Worm (Caenorhabditis elegans): ENCODE measurements around the gene rpl-39.

rpl-39 gene

ce11 chrV:7785885-7786284 is 10.0 kb upstream of the rpl-39 start:
- no peak for TF ChIP-seq Y55F3AM.14 (GFP tag; optimal IDR thresholded peaks at IDR 0.05)
- TF ChIP-seq skn-1 (tag; optimal IDR thresholded peaks at IDR 0.05): no peak
- no peak for TF ChIP-seq snpc-4 (tag; optimal IDR thresholded peaks at IDR 0.05)
- no peak for TF ChIP-seq mdl-1 (tag; optimal IDR thresholded peaks at IDR 0.05)
- no peak for TF ChIP-seq lin-13 (GFP tag; optimal IDR thresholded peaks at IDR 0.05)
- no peak for TF ChIP-seq nhr-77 (tag; optimal IDR thresholded peaks at IDR 0.05)
- TF ChIP-seq R02D3.7 (tag; optimal IDR thresholded peaks at IDR 0.05): no peak
- TF ChIP-seq alr-1 (tag; optimal IDR thresholded peaks at IDR 0.05): no peak
- no peak for TF ChIP-seq egl-27 (tag; optimal IDR thresholded peaks at IDR 0.05)
- no peak for TF ChIP-seq nhr-11 (tag; optimal IDR thresholded peaks at IDR 0.05)

ce11 chrV:7785117-7785516 is 9.2 kb upstream of the rpl-39 start, which contains the start of gene C26F1.1:
Gene C26F1.1, plus strand, starts transcription at chrV:7785417.
- TF ChIP-seq lin-39 (tag; optimal IDR thresholded peaks at IDR 0.05) (no peak), ceh-82 (tag; optimal IDR thresholded peaks at IDR 0.05) (no peak), blmp-1 (tag; optimal IDR thresholded peaks at IDR 0.05; ENCODE audit: insufficient read depth) (no peak), lsy-2 (tag; optimal IDR thresholded peaks at IDR 0.05) (no peak), skn-1 (tag; optimal IDR thresholded peaks at IDR 0.05) (no peak), zag-1 (tag; optimal IDR thresholded peaks at IDR 0.05) (no peak), fos-1 (tag; optimal IDR thresholded peaks at IDR 0.05) (no peak), unc-55 (GFP tag; optimal IDR thresholded peaks at IDR 0.05) (no peak), nhr-12 (tag; optimal IDR thresholded peaks at IDR 0.05) (no peak), F13H6.1 (tag; optimal IDR thresholded peaks at IDR 0.05) (no peak), ZK546.5 (tag; optimal IDR thresholded peaks at IDR 0.05) (no peak), nhr-11 (tag; optimal IDR thresholded peaks at IDR 0.05) (no peak), peb-1 (tag; optimal IDR thresholded peaks at IDR 0.05) (no peak), ama-1 (optimal IDR thresholded peaks at IDR 0.05) (no peak)

DNA sequence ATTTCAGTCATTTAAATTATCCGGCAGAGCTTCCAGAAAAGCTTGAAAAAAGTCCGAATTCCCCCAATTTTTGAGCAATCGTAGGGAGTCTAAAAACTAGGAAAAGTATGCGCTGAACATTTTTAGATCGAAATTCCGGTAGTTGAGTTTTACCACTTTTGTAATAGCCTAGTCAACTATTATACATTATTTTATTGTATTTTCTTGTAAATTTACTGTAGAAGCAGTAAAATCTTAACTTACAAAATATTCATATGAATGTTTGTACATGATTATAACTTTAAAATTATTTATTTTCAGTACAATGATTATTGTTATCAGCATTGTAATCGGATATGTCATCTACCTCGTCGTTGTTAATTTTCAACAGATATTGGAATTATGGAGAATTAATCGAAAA is 5.6 kb upstream of the rpl-39 start, which contains the start of gene cyp-32A1:
TSS of gene cyp-32A1 (plus strand) at position 301 of the 400 bp plus-strand sequence.
- TF ChIP-seq fos-1 (tag; optimal IDR thresholded peaks at IDR 0.05): no peak
- TF ChIP-seq C34F6.9 (tag; optimal IDR thresholded peaks at IDR 0.05): no peak
- no peak for TF ChIP-seq ztf-11 (tag; optimal IDR thresholded peaks at IDR 0.05)
- TF ChIP-seq lin-13 (GFP tag; optimal IDR thresholded peaks at IDR 0.05): no peak
- no peak for TF ChIP-seq nhr-25 (tag; optimal IDR thresholded peaks at IDR 0.05)
- TF ChIP-seq crh-2 (tag; optimal IDR thresholded peaks at IDR 0.05): no peak
- no peak for TF ChIP-seq nhr-129 (tag; optimal IDR thresholded peaks at IDR 0.05)
- TF ChIP-seq aly-2 (tag; optimal IDR thresholded peaks at IDR 0.05): no peak
- no peak for TF ChIP-seq nhr-6 (tag; optimal IDR thresholded peaks at IDR 0.05)
- TF ChIP-seq ztf-4 (tag; optimal IDR thresholded peaks at IDR 0.05): no peak
- no peak for TF ChIP-seq unc-39 (tag; optimal IDR thresholded peaks at IDR 0.05)
- TF ChIP-seq snpc-4 (tag; optimal IDR thresholded peaks at IDR 0.05): no peak
- no peak for TF ChIP-seq lin-11 (tag; optimal IDR thresholded peaks at IDR 0.05)
- TF ChIP-seq unc-62 (GFP tag; optimal IDR thresholded peaks at IDR 0.05): no peak
- no peak for TF ChIP-seq nhr-10 (tag; optimal IDR thresholded peaks at IDR 0.05)
- TF ChIP-seq lsy-2 (tag; optimal IDR thresholded peaks at IDR 0.05): no peak
- no peak for TF ChIP-seq skn-1 (tag; optimal IDR thresholded peaks at IDR 0.05)

DNA sequence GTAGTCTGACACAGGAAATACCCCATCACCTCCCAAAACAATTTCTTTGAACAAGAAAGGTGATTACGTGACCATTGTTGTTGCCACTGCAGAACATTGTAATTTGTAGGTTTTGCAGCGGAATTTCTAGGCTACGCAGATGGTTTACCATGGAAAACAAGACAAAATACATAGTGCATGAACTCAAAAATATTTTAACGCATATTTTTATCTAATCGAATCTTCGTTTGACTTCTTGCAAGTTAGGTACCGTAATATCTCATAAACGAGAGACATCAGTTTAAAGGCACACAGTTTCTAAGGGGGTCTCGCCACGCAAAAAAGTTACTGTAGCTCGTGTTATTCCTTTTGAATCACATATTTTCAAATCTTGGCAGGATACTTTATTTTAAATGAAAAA is 3.1 kb upstream of the rpl-39 start:
- TF ChIP-seq lin-13 (GFP tag; optimal IDR thresholded peaks at IDR 0.05): no peak
- TF ChIP-seq snpc-4 (tag; optimal IDR thresholded peaks at IDR 0.05): no peak
- TF ChIP-seq aly-2 (tag; optimal IDR thresholded peaks at IDR 0.05): no peak
- no peak for TF ChIP-seq alr-1 (tag; optimal IDR thresholded peaks at IDR 0.05)
- no peak for TF ChIP-seq nhr-237 (tag; optimal IDR thresholded peaks at IDR 0.05)
- no peak for TF ChIP-seq nhr-129 (tag; optimal IDR thresholded peaks at IDR 0.05)
- no peak for TF ChIP-seq blmp-1 (tag; optimal IDR thresholded peaks at IDR 0.05; ENCODE audit: insufficient read depth)
- TF ChIP-seq skn-1 (tag; optimal IDR thresholded peaks at IDR 0.05): no peak
- no peak for TF ChIP-seq ZK546.5 (tag; optimal IDR thresholded peaks at IDR 0.05)
- TF ChIP-seq nhr-77 (tag; optimal IDR thresholded peaks at IDR 0.05): no peak
- TF ChIP-seq dmd-4 (tag; optimal IDR thresholded peaks at IDR 0.05): no peak
- no peak for TF ChIP-seq elt-1 (tag; optimal IDR thresholded peaks at IDR 0.05)
- TF ChIP-seq nhr-10 (tag; optimal IDR thresholded peaks at IDR 0.05): no peak
- no peak for TF ChIP-seq lsy-2 (tag; optimal IDR thresholded peaks at IDR 0.05)
- no peak for TF ChIP-seq R02D3.7 (tag; optimal IDR thresholded peaks at IDR 0.05)
- no peak for TF ChIP-seq ceh-16 (tag; optimal IDR thresholded peaks at IDR 0.05)
- no peak for TF ChIP-seq nhr-11 (tag; optimal IDR thresholded peaks at IDR 0.05)

All from whole organism, L2 larva.